Fruit fly (Drosophila melanogaster): ENCODE data around the gene Drak.

Gene Drak

DNA sequence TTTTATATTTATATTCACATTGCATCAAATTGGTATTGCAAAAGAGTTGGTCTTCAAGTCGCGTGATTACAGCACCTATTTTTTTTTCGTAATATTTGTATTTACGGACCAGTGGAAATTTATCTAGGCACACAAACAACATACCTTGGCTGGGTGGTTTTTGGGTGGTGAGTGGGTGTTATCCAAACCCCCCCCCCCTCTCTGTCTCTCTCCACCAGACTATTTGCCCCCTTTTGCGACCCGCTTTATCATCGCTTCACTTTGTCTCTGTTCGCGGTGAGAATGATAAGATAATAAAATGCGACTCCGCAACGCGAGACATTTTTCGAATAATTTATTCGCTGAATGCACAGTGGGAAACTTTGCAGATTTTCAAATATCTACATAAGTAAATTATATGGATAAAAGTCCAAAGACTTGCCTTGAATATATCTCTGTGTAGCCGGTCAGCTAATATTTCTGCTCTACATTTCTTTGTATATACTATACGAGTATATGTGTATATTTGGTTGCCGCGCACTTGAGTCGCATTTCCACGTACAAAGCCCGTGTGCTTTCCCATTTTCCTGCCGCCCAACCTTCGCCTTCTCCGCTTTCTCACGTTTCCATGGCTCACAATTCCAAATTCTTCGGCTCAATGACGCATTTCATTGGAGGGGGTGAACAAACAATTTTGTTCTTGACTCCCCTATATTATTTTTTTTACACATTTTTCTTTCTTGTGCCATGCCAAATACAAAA is 8.5 kb downstream of the Drak start (continued):
- TF ChIP-seq YL-1 (GFP tag; optimal IDR thresholded peaks at IDR 0.05) = no peak
- peak; percentile 48 for TF ChIP-seq CG18599 (GFP tag; optimal IDR thresholded peaks at IDR 0.05)
- no peak for TF ChIP-seq CG10543 (GFP tag; optimal IDR thresholded peaks at IDR 0.05)
- no peak for TF ChIP-seq mld (GFP tag; IDR thresholded peaks at IDR 0.05; ENCODE audit: partially characterized antibody)
- no peak for TF ChIP-seq jigr1 (GFP tag; IDR thresholded peaks at IDR 0.05)
- TF ChIP-seq CG8944 (GFP tag; optimal IDR thresholded peaks at IDR 0.05) = no peak
- no peak for TF ChIP-seq pum (GFP tag; optimal IDR thresholded peaks at IDR 0.05)
- TF ChIP-seq D19B (GFP tag; optimal IDR thresholded peaks at IDR 0.05) = no peak
- TF ChIP-seq CG12659 (GFP tag; optimal IDR thresholded peaks at IDR 0.05) = no peak
- TF ChIP-seq bab2 (GFP tag; optimal IDR thresholded peaks at IDR 0.05) = no peak
- peak; percentile 40; the same call in 1 of the 3 replicates for TF ChIP-seq row (GFP tag; IDR thresholded peaks at IDR 0.05)
- TF ChIP-seq Pdp1 (GFP tag; optimal IDR thresholded peaks at IDR 0.05) = no peak
- TF ChIP-seq CG8478 (optimal IDR thresholded peaks at IDR 0.05) = no peak
- no peak for TF ChIP-seq wek (GFP tag; optimal IDR thresholded peaks at IDR 0.05)
- no peak for TF ChIP-seq CG6813 (GFP tag; optimal IDR thresholded peaks at IDR 0.05)
- no peak for TF ChIP-seq schlank (tag; optimal IDR thresholded peaks at IDR 0.05)
- no peak for TF ChIP-seq CG10366 (GFP tag; IDR thresholded peaks at IDR 0.05)

DNA sequence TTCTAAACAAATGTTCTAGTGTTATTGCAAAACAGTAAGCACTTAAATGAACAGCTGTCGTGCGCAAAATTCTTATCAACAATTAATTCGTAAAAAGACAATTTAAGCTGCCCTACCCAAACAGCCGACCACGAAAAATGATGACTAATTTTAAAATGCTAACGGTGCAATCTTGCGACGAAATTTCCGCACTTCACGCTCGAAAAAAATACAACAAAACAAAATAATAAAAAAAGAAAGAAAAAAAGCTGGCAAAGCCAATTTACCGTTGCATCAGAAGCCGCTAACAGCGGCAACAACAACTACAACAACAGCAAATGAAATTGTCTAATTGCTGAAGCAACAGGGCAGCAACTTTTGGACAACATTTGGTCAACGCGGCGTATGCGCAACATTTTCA is 10.7 kb downstream of the Drak start:
- TF ChIP-seq Antp (GFP tag; optimal IDR thresholded peaks at IDR 0.05) (no peak), gsb-n (tag; optimal IDR thresholded peaks at IDR 0.05) (no peak), Dbx (GFP tag; IDR thresholded peaks at IDR 0.05) (no peak), vnd (GFP tag; IDR thresholded peaks at IDR 0.05; ENCODE audit: partially characterized antibody) (0 out of 3 replicates have a peak, but pooled peaks have one; percentile 15)

DNA sequence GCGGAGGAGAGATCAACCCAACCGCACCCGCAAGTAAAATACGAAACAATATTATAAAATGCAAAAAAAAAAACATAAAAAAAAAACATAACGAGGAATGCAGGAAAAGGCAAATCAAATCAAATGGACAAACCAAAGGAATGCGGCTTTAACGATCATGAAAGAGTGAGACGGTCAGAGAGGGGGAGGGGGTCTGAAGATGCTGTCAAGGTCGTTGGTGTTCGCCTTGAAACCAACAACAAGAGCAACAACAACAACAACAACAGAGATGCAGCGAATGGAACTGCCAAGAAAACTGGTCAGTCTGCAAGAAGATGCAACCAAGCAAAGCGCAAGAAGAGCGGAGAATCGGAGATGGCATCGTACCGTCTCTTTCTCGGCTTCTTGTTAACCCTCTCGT is 13.3 kb downstream of the Drak start:
- peak; percentile 0 for TF ChIP-seq nom (GFP tag; optimal IDR thresholded peaks at IDR 0.05)
- TF ChIP-seq CG4360 (GFP tag; IDR thresholded peaks at IDR 0.05) = peak; percentile 58; the same call in 1 of the 2 replicates
- no peak for TF ChIP-seq CG11398 (GFP tag; optimal IDR thresholded peaks at IDR 0.05)

DNA sequence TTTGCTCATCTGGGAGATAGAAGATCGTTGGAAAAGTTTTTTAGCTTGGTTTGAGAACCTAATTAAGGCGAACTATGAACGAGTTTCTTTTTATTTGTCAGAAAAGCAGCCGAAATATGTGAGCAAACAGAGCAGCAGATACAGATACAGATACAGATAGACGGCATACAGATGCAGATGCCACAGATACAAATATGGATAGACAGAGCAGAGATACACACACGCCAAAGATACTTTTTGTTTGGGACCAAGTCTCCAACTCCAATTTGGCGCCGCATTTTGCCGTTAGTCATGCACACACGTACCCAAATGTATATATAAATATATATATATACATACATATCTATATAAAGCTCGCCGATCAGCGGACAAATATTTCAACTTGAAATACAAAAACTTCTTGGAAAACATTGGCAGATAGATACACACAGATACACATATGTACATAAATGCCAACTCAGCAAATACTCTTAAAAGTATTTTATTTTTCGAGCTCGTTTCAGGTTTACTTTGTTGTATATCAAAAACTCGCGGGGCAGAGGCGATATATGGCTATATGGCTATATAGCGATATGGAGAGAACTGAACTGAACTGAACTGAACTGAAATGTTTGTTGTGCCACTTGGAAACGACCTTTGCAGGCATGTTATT is 17.3 kb downstream of the Drak start:
- no peak for TF ChIP-seq Myb (GFP tag; optimal IDR thresholded peaks at IDR 0.05)
- peak; percentile 3 for TF ChIP-seq CG13296 (GFP tag; optimal IDR thresholded peaks at IDR 0.05)
- TF ChIP-seq CG10979 (tag; optimal IDR thresholded peaks at IDR 0.05) = no peak
- peak; percentile 6 for TF ChIP-seq CG18599 (GFP tag; optimal IDR thresholded peaks at IDR 0.05)
- peak; percentile 81 for TF ChIP-seq CG13894 (tag; optimal IDR thresholded peaks at IDR 0.05)
- peak; percentile 2 for TF ChIP-seq Asciz (GFP tag; optimal IDR thresholded peaks at IDR 0.05)
- peak; percentile 16 for TF ChIP-seq CG2678 (tag; optimal IDR thresholded peaks at IDR 0.05)
- TF ChIP-seq Nf-YC (tag; optimal IDR thresholded peaks at IDR 0.05) = peak; percentile 12
- TF ChIP-seq lab (GFP tag; optimal IDR thresholded peaks at IDR 0.05) = peak; percentile 18
- peak; percentile 56 for TF ChIP-seq cg (GFP tag; optimal IDR thresholded peaks at IDR 0.05)
- TF ChIP-seq sd (tag; optimal IDR thresholded peaks at IDR 0.05) = peak; percentile 70
- peak; percentile 11 for TF ChIP-seq Fer1 (GFP tag; optimal IDR thresholded peaks at IDR 0.05)
- TF ChIP-seq Hmr (GFP tag; optimal IDR thresholded peaks at IDR 0.05) = peak; percentile 20
- TF ChIP-seq Med (GFP tag) = peak; percentile 16
- TF ChIP-seq chinmo (GFP tag; IDR thresholded peaks at IDR 0.05; ENCODE audit: partially characterized antibody) = 0 out of 4 replicates have a peak, but pooled peaks have one; percentile 55
- TF ChIP-seq CG9727 (GFP tag; optimal IDR thresholded peaks at IDR 0.05) = no peak
- no peak for TF ChIP-seq Dfd (GFP tag; optimal IDR thresholded peaks at IDR 0.05)

Measured in whole organism, embryonic.